Worm (Caenorhabditis elegans) whole organism, young adult: Measurements from ENCODE around the gene nud-1.

Experiments
- D2030.7 ChIP-seq: fragments of 200-800 bp; sonication (Bioruptor generic); IDR thresholded peaks from 2 replicates; pipeline ENCODE4 v1.3.6; 2022; ENCODE audit warnings: missing genetic modification reagents, missing genetic modification characterization, missing compliant biosample characterization
- F39B2.1 ChIP-seq: fragments of 200-800 bp; sonication (Bioruptor generic); IDR thresholded peaks from 2 replicates; pipeline ENCODE4 v1.3.6; 2022; ENCODE audit warnings: missing genetic modification reagents, missing genetic modification characterization, missing compliant biosample characterization
- egl-44 ChIP-seq: fragments of 200-800 bp; sonication (Bioruptor generic); IDR thresholded peaks from 2 replicates; pipeline ENCODE4 v1.3.6; 2022; ENCODE audit warnings: missing genetic modification reagents, missing genetic modification characterization, missing compliant biosample characterization
- egrh-3 ChIP-seq: fragments of 200-800 bp; sonication (Bioruptor generic); IDR thresholded peaks from 2 replicates; pipeline ENCODE4 v1.3.6; 2022; ENCODE audit warnings: missing genetic modification reagents, missing genetic modification characterization, missing compliant biosample characterization
- madf-10 ChIP-seq: sonication (generic microtip); optimal IDR thresholded peaks from 2 replicates; lab custom pipeline; 2016; ENCODE audit warnings: mild to moderate bottlenecking, missing genetic modification characterization, missing compliant biosample characterization
- nfya-2 ChIP-seq: fragments of 200-800 bp; sonication (Bioruptor generic); IDR thresholded peaks from 2 replicates; pipeline ENCODE4 v1.3.6; 2022; ENCODE audit warnings: missing genetic modification reagents, missing genetic modification characterization, missing compliant biosample characterization
- somi-1 ChIP-seq: fragments of 200-800 bp; sonication (Bioruptor generic); optimal IDR thresholded peaks from 2 replicates; lab custom pipeline; 2018; ENCODE audit warnings: mild to moderate bottlenecking, missing genetic modification characterization, missing compliant biosample characterization
- unc-62 ChIP-seq: fragments of 150-350 bp; optimal IDR thresholded peaks from 2 replicates; lab custom pipeline; 2014; ENCODE audit warnings: missing biosample characterization, missing genetic modification reagents, missing genetic modification characterization

The nud-1 gene

DNA sequence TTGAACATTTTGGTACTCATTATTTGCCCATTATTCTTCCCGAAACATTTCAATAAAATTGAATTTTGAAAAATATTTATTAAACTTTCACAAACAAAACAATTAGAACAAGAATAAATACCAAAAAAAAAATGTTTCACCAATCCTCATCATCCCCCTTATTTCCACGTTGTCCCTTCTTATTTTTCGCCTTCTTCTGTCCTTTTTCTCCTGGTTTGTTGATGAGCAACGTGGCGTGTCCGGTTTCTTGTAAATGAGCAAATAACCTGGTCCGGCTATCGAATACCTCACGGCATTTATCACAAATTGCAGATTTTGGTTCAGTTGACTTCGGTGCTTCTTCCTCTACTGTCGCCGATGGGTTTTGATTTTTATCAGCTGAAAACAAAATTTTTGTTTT is 49.5 kb downstream of the nud-1 start:
- TF ChIP-seq madf-10 (tag; lab: Kevin White, UChicago), result no peak
- TF ChIP-seq F39B2.1 (GFP tag; lab: Robert Waterston, UW), result no peak
- TF ChIP-seq somi-1 (GFP tag; lab: Kevin White, UChicago), result no peak
- TF ChIP-seq unc-62 (GFP tag; lab: Kevin White, UChicago), result no peak
- TF ChIP-seq egrh-3 (GFP tag; lab: Robert Waterston, UW), result no peak
- TF ChIP-seq egl-44, result no peak
- no peak for TF ChIP-seq D2030.7 (GFP tag; lab: Robert Waterston, UW)
- no peak for TF ChIP-seq nfya-2 (GFP tag; lab: Robert Waterston, UW)
